Fruit fly (Drosophila melanogaster) whole organism, adult: Measurements from ENCODE around the gene CG14635.

Source experiments
- cic ChIP-seq: fragments of 200-800 bp; sonication (Bioruptor generic); optimal IDR thresholded peaks from 2 replicates; lab custom pipeline; 2017; ENCODE audit warnings: missing biosample characterization, mild to moderate bottlenecking, missing genetic modification characterization, moderate library complexity
- kay ChIP-seq: fragments of 200-800 bp; sonication (Bioruptor generic); peaks from one replicate; lab custom pipeline; 2016; ENCODE audit warnings: missing biosample characterization, missing genetic modification characterization, borderline replicate concordance

DNA sequence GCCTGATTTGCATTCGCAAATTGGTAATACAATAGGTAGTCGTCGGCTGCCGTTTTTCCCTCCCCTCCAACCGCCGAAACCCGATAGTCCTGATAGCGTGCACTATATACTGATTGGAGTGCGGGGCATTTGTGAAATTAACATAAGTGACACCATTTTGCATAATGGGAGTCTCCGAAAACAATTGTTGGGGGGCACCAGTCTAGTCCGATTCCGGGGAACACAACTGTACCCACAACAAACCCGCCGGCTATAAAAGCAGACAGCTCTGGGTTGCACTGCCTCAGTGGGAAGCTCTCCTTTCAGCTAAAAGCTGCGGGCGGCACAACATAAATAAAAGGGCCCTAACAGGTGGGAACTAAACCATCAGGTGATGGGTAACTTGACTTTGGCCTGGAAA lies 17.7 kb downstream of the CG14635 start, which contains the start of gene CG14634:
- TF ChIP-seq kay (GFP tag; lab: Kevin White, UChicago) (no peak), cic (GFP tag; lab: Kevin White, UChicago) (no peak)
